Worm (Caenorhabditis elegans) whole organism, L1 larva: ENCODE results near the gene F54F7.2.

Experiments
- F16B12.6 ChIP-seq: fragments of 150-350 bp; optimal IDR thresholded peaks from 2 replicates; lab custom pipeline; 2014; ENCODE audit warnings: missing biosample characterization, missing genetic modification characterization
- Y116A8C.19 ChIP-seq: sonication (generic microtip); optimal IDR thresholded peaks from 2 replicates; lab custom pipeline; 2016; ENCODE audit warnings: missing compliant biosample characterization, missing genetic modification characterization, borderline replicate concordance
- ama-1 ChIP-seq: fragments of 150-350 bp; optimal IDR thresholded peaks from 2 replicates; lab custom pipeline; 2014
- elt-3 ChIP-seq, 6 experiments: fragments of 150-350 bp in 1 of 6; sonication (generic microtip); optimal IDR thresholded peaks; 2 replicates each; lab custom pipeline; 2017 to 2018; ENCODE audit warnings: missing biosample characterization in 6 of 6, missing genetic modification characterization in 6 of 6, inconsistent platforms in 1 of 6
- lin-13 ChIP-seq: fragments of 150-350 bp; optimal IDR thresholded peaks from 2 replicates; lab custom pipeline; 2014; ENCODE audit warnings: missing biosample characterization, missing genetic modification reagents, missing genetic modification characterization
- lin-35 ChIP-seq, 2 experiments: fragments of 150-350 bp; optimal IDR thresholded peaks; 2 replicates each; lab custom pipeline; 2014; ENCODE audit warnings: missing biosample characterization in 2 of 2, missing genetic modification characterization in 2 of 2, missing genetic modification reagents in 2 of 2
- lsy-2 ChIP-seq, 2 experiments: fragments of 150-350 bp; optimal IDR thresholded peaks; 2 replicates each; lab custom pipeline; 2014; ENCODE audit warnings: missing biosample characterization in 2 of 2, missing genetic modification characterization in 2 of 2
- nhr-19 ChIP-seq: fragments of 200-800 bp; sonication (Bioruptor generic); conservative IDR thresholded peaks from 2 replicates; pipeline ENCODE4 v1.3.6; 2022; ENCODE audit warnings: missing genetic modification characterization, missing compliant biosample characterization
- rnt-1 ChIP-seq: sonication (generic microtip); optimal IDR thresholded peaks from 2 replicates; lab custom pipeline; 2016; ENCODE audit warnings: mild to moderate bottlenecking, missing genetic modification characterization, moderate library complexity, missing compliant biosample characterization
- sup-37 ChIP-seq: fragments of 200-800 bp; sonication (Bioruptor generic); optimal IDR thresholded peaks from 2 replicates; lab custom pipeline; 2018; ENCODE audit warnings: mild to moderate bottlenecking, missing genetic modification characterization, missing compliant biosample characterization
- unc-62 ChIP-seq: fragments of 150-350 bp; optimal IDR thresholded peaks from 2 replicates; lab custom pipeline; 2014; ENCODE audit warnings: missing biosample characterization, missing genetic modification reagents, missing genetic modification characterization
- unc-98 ChIP-seq: fragments of 200-800 bp; sonication (Bioruptor generic); IDR thresholded peaks from 2 replicates; pipeline ENCODE4 v1.3.6; 2022; ENCODE audit warnings: missing genetic modification characterization, missing compliant biosample characterization
- xbp-1 ChIP-seq: sonication (generic microtip); optimal IDR thresholded peaks from 2 replicates; lab custom pipeline; 2016; ENCODE audit warnings: missing genetic modification characterization, missing compliant biosample characterization
- ztf-11 ChIP-seq, 2 experiments: sonication (generic microtip); optimal IDR thresholded peaks; 2 replicates each; lab custom pipeline; 2016 to 2017; ENCODE audit warnings: missing genetic modification characterization in 2 of 2, missing biosample characterization in 1 of 2, missing compliant biosample characterization in 1 of 2

DNA sequence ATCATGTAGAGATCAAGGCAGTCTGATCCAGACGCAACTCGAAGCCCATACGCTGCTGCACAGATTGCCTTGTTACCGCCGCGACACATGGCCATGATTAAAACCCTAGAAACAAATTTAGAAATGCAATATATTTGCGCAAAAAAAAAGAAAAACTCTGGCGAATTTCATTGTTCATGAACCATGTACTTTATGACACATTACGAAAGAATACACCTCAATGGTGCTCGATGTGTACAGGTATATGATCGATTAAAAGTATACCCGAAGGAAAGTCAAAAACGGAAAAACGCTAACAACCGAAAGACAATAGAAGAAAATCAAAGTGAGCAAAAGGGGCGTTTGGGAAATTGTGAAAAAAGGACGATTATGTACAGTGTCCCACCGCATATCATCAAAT lies 48.9 kb downstream of the F54F7.2 start, which contains the start of gene Y62H9A.8:
- TF ChIP-seq lsy-2 (tag; optimal IDR thresholded peaks at IDR 0.05; lab: Kevin White, UChicago) = no peak
- TF ChIP-seq unc-62 (GFP tag; lab: Kevin White, UChicago) = no peak
- no peak for TF ChIP-seq ama-1 (lab: Kevin White, UChicago)
- no peak for TF ChIP-seq ztf-11 (tag; optimal IDR thresholded peaks at IDR 0.05; lab: Kevin White, UChicago)
- no peak for TF ChIP-seq lin-35 (GFP tag; optimal IDR thresholded peaks at IDR 0.05; lab: Kevin White, UChicago)
- TF ChIP-seq lin-13 (GFP tag; lab: Kevin White, UChicago) = no peak
- TF ChIP-seq nhr-19 = no peak
- TF ChIP-seq Y116A8C.19 (tag; lab: Kevin White, UChicago) = no peak
- no peak for TF ChIP-seq xbp-1 (tag; lab: Kevin White, UChicago)
- TF ChIP-seq rnt-1 (tag; lab: Kevin White, UChicago) = no peak
- no peak for TF ChIP-seq elt-3 (tag; optimal IDR thresholded peaks at IDR 0.05; lab: Kevin White, UChicago)
- TF ChIP-seq F16B12.6 (tag; lab: Kevin White, UChicago) = no peak
- TF ChIP-seq sup-37 (GFP tag; lab: Kevin White, UChicago) = no peak
- no peak for TF ChIP-seq unc-98 (GFP tag; lab: Robert Waterston, UW)
